Fruit fly (Drosophila melanogaster) whole organism, embryonic: ENCODE results near the gene Drep4.
A peak's percentile ranks its signal among the peaks of the same experiment; 100 is the strongest.

ENCODE experiments used
- Atf6 ChIP-seq: fragments of 200-800 bp; sonication (Bioruptor generic); IDR thresholded peaks from 2 replicates; pipeline ENCODE4 v1.3.6; 2022; ENCODE audit warnings: missing biosample characterization, missing genetic modification characterization
- CG10267 ChIP-seq: fragments of 200-800 bp; sonication (Bioruptor generic); optimal IDR thresholded peaks from 2 replicates; lab custom pipeline; 2018; ENCODE audit warnings: missing biosample characterization, mild to moderate bottlenecking, missing genetic modification characterization, moderate library complexity
- CG10274 ChIP-seq: fragments of 200-800 bp; sonication (Bioruptor generic); optimal IDR thresholded peaks from 3 replicates; lab custom pipeline; 2017; ENCODE audit warnings: missing biosample characterization, mild to moderate bottlenecking, missing genetic modification characterization
- CG11085 ChIP-seq: fragments of 200-800 bp; sonication (Bioruptor generic); IDR thresholded peaks from 2 replicates; pipeline ENCODE4 v1.3.6; 2022; ENCODE audit warnings: missing biosample characterization, missing genetic modification characterization
- CG12155 ChIP-seq: fragments of 200-800 bp; sonication (Bioruptor generic); optimal IDR thresholded peaks from 3 replicates; lab custom pipeline; 2016; ENCODE audit warnings: missing biosample characterization, missing genetic modification characterization
- CG12391 ChIP-seq: fragments of 200-800 bp; sonication (Bioruptor generic); optimal IDR thresholded peaks from 3 replicates; lab custom pipeline; 2018; ENCODE audit warnings: missing biosample characterization, mild to moderate bottlenecking, missing genetic modification characterization, moderate library complexity
- CG13287 ChIP-seq: fragments of 200-800 bp; sonication (Bioruptor generic); IDR thresholded peaks from 2 replicates; pipeline ENCODE4 v1.3.6; 2022; ENCODE audit warnings: missing biosample characterization, missing genetic modification characterization; ENCODE audit not compliant: partially characterized antibody
- CG15269 ChIP-seq: fragments of 200-800 bp; sonication (Bioruptor generic); optimal IDR thresholded peaks from 2 replicates; lab custom pipeline; 2018; ENCODE audit warnings: missing biosample characterization, mild to moderate bottlenecking, missing genetic modification characterization, moderate library complexity
- CG17385 ChIP-seq: fragments of 200-800 bp; sonication (Bioruptor generic); optimal IDR thresholded peaks from 3 replicates; lab custom pipeline; 2018; ENCODE audit warnings: missing biosample characterization, mild to moderate bottlenecking, missing genetic modification characterization
- CG17829 ChIP-seq: fragments of 200-800 bp; optimal IDR thresholded peaks from 2 replicates; lab custom pipeline; 2019; ENCODE audit warnings: missing biosample characterization, mild to moderate bottlenecking, missing genetic modification characterization, moderate library complexity
- CG18476 ChIP-seq: fragments of 200-800 bp; sonication (Bioruptor generic); optimal IDR thresholded peaks from 2 replicates; lab custom pipeline; 2016; ENCODE audit warnings: missing biosample characterization, mild to moderate bottlenecking, missing genetic modification characterization
- CG34376 ChIP-seq: fragments of 200-800 bp; sonication (Bioruptor generic); optimal IDR thresholded peaks from 2 replicates; lab custom pipeline; 2018; ENCODE audit warnings: missing biosample characterization, mild to moderate bottlenecking, missing genetic modification characterization
- CG3995 ChIP-seq: fragments of 200-800 bp; sonication (Bioruptor generic); optimal IDR thresholded peaks from 3 replicates; lab custom pipeline; 2016; ENCODE audit warnings: missing biosample characterization, missing genetic modification characterization
- CG43689 ChIP-seq: fragments of 200-800 bp; sonication (Bioruptor generic); IDR thresholded peaks from 2 replicates; pipeline ENCODE4 v1.3.6; 2022; ENCODE audit warnings: missing biosample characterization, missing genetic modification characterization
- CG4424 ChIP-seq: fragments of 200-800 bp; sonication (Bioruptor generic); optimal IDR thresholded peaks from 3 replicates; lab custom pipeline; 2016; ENCODE audit warnings: missing biosample characterization, missing genetic modification characterization
- CG6175 ChIP-seq: fragments of 200-800 bp; sonication (Bioruptor generic); IDR thresholded peaks from 3 replicates; pipeline ENCODE4 v1.3.6; 2022; ENCODE audit warnings: missing biosample characterization, missing genetic modification characterization
- CG6272 ChIP-seq: fragments of 200-800 bp; sonication (Bioruptor generic); IDR thresholded peaks from 2 replicates; pipeline ENCODE4 v1.3.6; 2022; ENCODE audit warnings: missing biosample characterization, missing genetic modification characterization
- CG6654 ChIP-seq: fragments of 200-800 bp; sonication (Bioruptor generic); optimal IDR thresholded peaks from 2 replicates; lab custom pipeline; 2017; ENCODE audit warnings: missing biosample characterization, mild to moderate bottlenecking, missing genetic modification characterization
- CG6813 ChIP-seq: fragments of 200-800 bp; sonication (Bioruptor generic); optimal IDR thresholded peaks from 2 replicates; lab custom pipeline; 2017; ENCODE audit warnings: missing biosample characterization, missing genetic modification characterization, mild to moderate bottlenecking, moderate library complexity, missing genetic modification reagents
- CG8290 ChIP-seq, 3 experiments: fragments of 200-800 bp; sonication (Bioruptor generic); optimal IDR thresholded peaks; 2 replicates each; lab custom pipeline; 2016 to 2019; ENCODE audit warnings: missing biosample characterization in 3 of 3, missing genetic modification characterization in 3 of 3, mild to moderate bottlenecking in 2 of 3, moderate library complexity in 1 of 3
- CkIIα-i1 ChIP-seq: fragments of 200-800 bp; sonication (Bioruptor generic); IDR thresholded peaks from 2 replicates; pipeline ENCODE4 v1.3.6; 2022; ENCODE audit warnings: missing biosample characterization, missing genetic modification characterization
- Dip2 ChIP-seq: fragments of 200-800 bp; sonication (Bioruptor generic); IDR thresholded peaks from 2 replicates; pipeline ENCODE4 v1.3.6; 2022; ENCODE audit warnings: missing biosample characterization, missing genetic modification characterization
- Dp ChIP-seq: fragments of 200-800 bp; sonication (Bioruptor generic); optimal IDR thresholded peaks from 2 replicates; lab custom pipeline; 2018; ENCODE audit warnings: missing biosample characterization, mild to moderate bottlenecking, missing genetic modification characterization, moderate library complexity
- E2f1 ChIP-seq: fragments of 200-800 bp; sonication (Bioruptor generic); IDR thresholded peaks from 2 replicates; pipeline ENCODE4 v1.3.6; 2022; ENCODE audit warnings: missing biosample characterization, missing genetic modification characterization
- E2f2 ChIP-seq: fragments of 200-800 bp; sonication (Bioruptor generic); IDR thresholded peaks from 2 replicates; pipeline ENCODE4 v1.3.6; 2022; ENCODE audit warnings: missing biosample characterization, missing genetic modification characterization
- Fer1 ChIP-seq: fragments of 200-800 bp; sonication (Bioruptor generic); optimal IDR thresholded peaks from 2 replicates; lab custom pipeline; 2017; ENCODE audit warnings: missing biosample characterization, mild to moderate bottlenecking, missing genetic modification characterization
- HLH4C ChIP-seq: fragments of 200-800 bp; sonication (Bioruptor generic); IDR thresholded peaks from 3 replicates; pipeline ENCODE4 v1.3.6; 2022; ENCODE audit warnings: missing biosample characterization, missing genetic modification characterization; ENCODE audit not compliant: partially characterized antibody
- Hr51 ChIP-seq, 2 experiments: fragments of 200-800 bp; sonication (Bioruptor generic); optimal IDR thresholded peaks; 2 replicates in 1 of 2; 3 replicates in 1 of 2; lab custom pipeline; 2016 to 2018; ENCODE audit warnings: missing biosample characterization in 2 of 2, missing genetic modification characterization in 2 of 2, mild to moderate bottlenecking in 1 of 2, moderate library complexity in 1 of 2
- Nf-YC ChIP-seq: fragments of 200-800 bp; optimal IDR thresholded peaks from 3 replicates; lab custom pipeline; 2019; ENCODE audit warnings: missing biosample characterization, mild to moderate bottlenecking, missing genetic modification characterization, moderate library complexity
- Rfx ChIP-seq: fragments of 200-800 bp; sonication (Bioruptor generic); IDR thresholded peaks from 2 replicates; pipeline ENCODE4 v1.3.6; 2022; ENCODE audit warnings: missing biosample characterization, missing genetic modification characterization
- Xrp1 ChIP-seq: fragments of 200-800 bp; sonication (Bioruptor generic); IDR thresholded peaks from 2 replicates; pipeline ENCODE4 v1.3.6; 2022; ENCODE audit warnings: missing biosample characterization, missing genetic modification characterization
- az2 ChIP-seq: fragments of 200-800 bp; sonication (Bioruptor generic); optimal IDR thresholded peaks from 3 replicates; lab custom pipeline; 2016; ENCODE audit warnings: missing biosample characterization, missing genetic modification characterization
- cato ChIP-seq: fragments of 200-800 bp; sonication (Bioruptor generic); optimal IDR thresholded peaks from 2 replicates; lab custom pipeline; 2016; ENCODE audit warnings: missing biosample characterization, missing genetic modification characterization, borderline replicate concordance
- cg ChIP-seq: fragments of 200-800 bp; sonication (Bioruptor generic); optimal IDR thresholded peaks from 3 replicates; lab custom pipeline; 2019; ENCODE audit warnings: missing biosample characterization, mild to moderate bottlenecking, missing genetic modification characterization, moderate library complexity
- chif ChIP-seq, 2 experiments: fragments of 200-800 bp; sonication (Bioruptor generic); optimal IDR thresholded peaks; 3 replicates each; lab custom pipeline; 2016; ENCODE audit warnings: missing biosample characterization in 2 of 2, missing genetic modification characterization in 2 of 2
- croc ChIP-seq: fragments of 200-800 bp; sonication (Bioruptor generic); conservative IDR thresholded peaks from 3 replicates; pipeline ENCODE4 v1.3.6; 2022; ENCODE audit warnings: missing biosample characterization, missing genetic modification characterization
- dmrt11E ChIP-seq: fragments of 200-800 bp; sonication (Bioruptor generic); optimal IDR thresholded peaks from 3 replicates; lab custom pipeline; 2018; ENCODE audit warnings: missing biosample characterization, mild to moderate bottlenecking, missing genetic modification characterization, moderate library complexity
- dpn ChIP-seq, 2 experiments: fragments of 200-800 bp; sonication (Bioruptor generic); optimal IDR thresholded peaks; 3 replicates each; lab custom pipeline; 2016; ENCODE audit warnings: missing biosample characterization in 2 of 2, missing genetic modification characterization in 2 of 2
- grau ChIP-seq: fragments of 200-800 bp; optimal IDR thresholded peaks from 3 replicates; lab custom pipeline; 2019; ENCODE audit warnings: missing biosample characterization, mild to moderate bottlenecking, missing genetic modification characterization, moderate library complexity
- kay ChIP-seq: fragments of 200-800 bp; sonication (Bioruptor generic); optimal IDR thresholded peaks from 2 replicates; lab custom pipeline; 2016; ENCODE audit warnings: missing biosample characterization, missing genetic modification characterization
- knrl ChIP-seq: fragments of 200-800 bp; sonication (Bioruptor generic); IDR thresholded peaks from 3 replicates; pipeline ENCODE4 v1.3.6; 2022; ENCODE audit warnings: missing biosample characterization, missing genetic modification characterization; ENCODE audit not compliant: partially characterized antibody
- pfk ChIP-seq: fragments of 200-800 bp; sonication (Bioruptor generic); optimal IDR thresholded peaks from 2 replicates; lab custom pipeline; 2018; ENCODE audit warnings: missing biosample characterization, mild to moderate bottlenecking, missing genetic modification characterization, moderate library complexity
- pita ChIP-seq: fragments of 200-800 bp; sonication (Bioruptor generic); optimal IDR thresholded peaks from 2 replicates; lab custom pipeline; 2017; ENCODE audit warnings: missing biosample characterization, mild to moderate bottlenecking, missing genetic modification characterization
- pros ChIP-seq: fragments of 200-800 bp; sonication (Bioruptor generic); optimal IDR thresholded peaks from 3 replicates; lab custom pipeline; 2019; ENCODE audit warnings: missing biosample characterization, mild to moderate bottlenecking, missing genetic modification characterization, moderate library complexity
- ranshi ChIP-seq: fragments of 200-800 bp; sonication (Bioruptor generic); IDR thresholded peaks from 2 replicates; pipeline ENCODE4 v1.3.6; 2022; ENCODE audit warnings: missing biosample characterization, missing genetic modification characterization
- ssp ChIP-seq: fragments of 200-800 bp; sonication (Bioruptor generic); IDR thresholded peaks from 2 replicates; pipeline ENCODE4 v1.3.6; 2022; ENCODE audit warnings: missing biosample characterization, missing genetic modification characterization
- tin ChIP-seq: fragments of 200-800 bp; sonication (Bioruptor generic); optimal IDR thresholded peaks from 3 replicates; lab custom pipeline; 2016; ENCODE audit warnings: missing biosample characterization, missing genetic modification characterization
- wor ChIP-seq: fragments of 200-800 bp; sonication (Bioruptor generic); IDR thresholded peaks from 2 replicates; pipeline ENCODE4 v1.3.6; 2022; ENCODE audit warnings: missing biosample characterization, missing genetic modification characterization

The Drep4 gene

dm6 chr2L:13290276-13291065, 4.2 kb upstream of the Drep4 start (continued):
- no peak for TF ChIP-seq wor (GFP tag; lab: Robert Waterston, UW)
- TF ChIP-seq cato (GFP tag; lab: Kevin White, UChicago): no peak
- peak; percentile 52; the same call in 1 of the 3 replicates for TF ChIP-seq HLH4C (GFP tag; lab: Robert Waterston, UW)
- peak; percentile 60; the same call in 1 of the 2 replicates for TF ChIP-seq ranshi (GFP tag; lab: Robert Waterston, UW)
- TF ChIP-seq chif (GFP tag; optimal IDR thresholded peaks at IDR 0.05; lab: Kevin White, UChicago): no peak
- TF ChIP-seq CG10274 (GFP tag; lab: Kevin White, UChicago): peak; percentile 64
- no peak for TF ChIP-seq croc (GFP tag; lab: Robert Waterston, UW)
- no peak for TF ChIP-seq Dip2 (GFP tag; lab: Robert Waterston, UW)
- TF ChIP-seq CG17829 (tag; lab: Kevin White, UChicago): peak; percentile 15
- TF ChIP-seq kay (GFP tag; lab: Kevin White, UChicago): peak; percentile 57
- TF ChIP-seq ssp: no peak
- no peak for TF ChIP-seq CG43689 (GFP tag; lab: Robert Waterston, UW)
- TF ChIP-seq Nf-YC: peak; percentile 65

dm6 chr2L:13289689-13290088, 3.4 kb upstream of the Drep4 start, which contains the start of gene CG31729:
CG31729 (plus strand) TSS chr2L:13289997.
- TF ChIP-seq pfk (GFP tag; lab: Kevin White, UChicago) (no peak), CkIIα-i1 (GFP tag; lab: Robert Waterston, UW) (no peak), E2f2 (peak; percentile 91), CG13287 (GFP tag; lab: Robert Waterston, UW) (no peak; the same call in 1 of the 2 replicates), pita (GFP tag; lab: Kevin White, UChicago) (no peak), pros (GFP tag; lab: Kevin White, UChicago) (no peak), dpn (GFP tag; optimal IDR thresholded peaks at IDR 0.05; lab: Kevin White, UChicago) (no peak), Atf6 (GFP tag; lab: Robert Waterston, UW) (no peak), CG6175 (GFP tag; lab: Robert Waterston, UW) (no peak), CG12391 (tag; lab: Kevin White, UChicago) (no peak), Rfx (GFP tag; lab: Robert Waterston, UW) (no peak), CG6654 (GFP tag; lab: Kevin White, UChicago) (no peak), CG18476 (GFP tag; lab: Kevin White, UChicago) (peak; percentile 21), CG11085 (GFP tag; lab: Robert Waterston, UW) (no peak), CG6813 (GFP tag; lab: Kevin White, UChicago) (no peak), CG8290 (GFP tag; optimal IDR thresholded peaks at IDR 0.05; lab: Kevin White, UChicago) (no peak), CG8290 (tag; optimal IDR thresholded peaks at IDR 0.05; lab: Kevin White, UChicago) (no peak), Nf-YC (no peak), dmrt11E (tag; lab: Kevin White, UChicago) (no peak), az2 (no peak), CG10267 (tag; lab: Kevin White, UChicago) (peak; percentile 86), CG17385 (GFP tag; lab: Kevin White, UChicago) (no peak), Hr51 (GFP tag; optimal IDR thresholded peaks at IDR 0.05; lab: Kevin White, UChicago) (no peak), CG15269 (tag; lab: Kevin White, UChicago) (no peak), CG34376 (no peak), Dp (GFP tag; lab: Kevin White, UChicago) (peak; percentile 83), grau (no peak), knrl (no peak), CG6272 (GFP tag; lab: Robert Waterston, UW) (no peak), E2f1 (no peak), Xrp1 (GFP tag; lab: Robert Waterston, UW) (peak; percentile 37; the same call in 1 of the 2 replicates), Fer1 (GFP tag; lab: Kevin White, UChicago) (no peak), CG4424 (GFP tag; lab: Kevin White, UChicago) (peak; percentile 28), CG12155 (peak; percentile 3), CG3995 (GFP tag; lab: Kevin White, UChicago) (peak; percentile 3), cg (GFP tag; lab: Kevin White, UChicago) (no peak), tin (no peak)
